Fruit fly (Drosophila melanogaster) whole organism, adult: ENCODE data around the gene mud.

Source experiments
- CG11617 ChIP-seq: fragments of 200-800 bp; sonication (Bioruptor generic); optimal IDR thresholded peaks from 2 replicates; lab custom pipeline; 2017; ENCODE audit warnings: mild to moderate bottlenecking, missing biosample characterization, missing genetic modification reagents, missing genetic modification characterization
- CG33017 ChIP-seq: fragments of 200-800 bp; sonication (Bioruptor generic); optimal IDR thresholded peaks from 2 replicates; lab custom pipeline; 2018; ENCODE audit warnings: missing biosample characterization, mild to moderate bottlenecking, missing genetic modification characterization, moderate library complexity
- Hr96 ChIP-seq: fragments of 200-800 bp; sonication (Bioruptor generic); optimal IDR thresholded peaks from 2 replicates; lab custom pipeline; 2016; ENCODE audit warnings: missing biosample characterization, missing genetic modification characterization
- kay ChIP-seq: fragments of 200-800 bp; sonication (Bioruptor generic); peaks from one replicate; lab custom pipeline; 2016; ENCODE audit warnings: missing biosample characterization, missing genetic modification characterization, borderline replicate concordance
- toe ChIP-seq: fragments of 200-800 bp; sonication (Bioruptor generic); optimal IDR thresholded peaks from 2 replicates; lab custom pipeline; 2016; ENCODE audit warnings: missing biosample characterization, missing genetic modification characterization

dm6 chrX:14213509-14214154, 33.9 kb upstream of the mud start:
- no peak for TF ChIP-seq toe (GFP tag; lab: Kevin White, UChicago)
- no peak for TF ChIP-seq CG33017 (tag; lab: Kevin White, UChicago)
- TF ChIP-seq CG11617 (GFP tag; lab: Kevin White, UChicago) = no peak
- no peak for TF ChIP-seq Hr96
- no peak for TF ChIP-seq kay (GFP tag; lab: Kevin White, UChicago)
